Worm (Caenorhabditis elegans): ENCODE data around the gene C56G2.22.

The C56G2.22 gene

DNA sequence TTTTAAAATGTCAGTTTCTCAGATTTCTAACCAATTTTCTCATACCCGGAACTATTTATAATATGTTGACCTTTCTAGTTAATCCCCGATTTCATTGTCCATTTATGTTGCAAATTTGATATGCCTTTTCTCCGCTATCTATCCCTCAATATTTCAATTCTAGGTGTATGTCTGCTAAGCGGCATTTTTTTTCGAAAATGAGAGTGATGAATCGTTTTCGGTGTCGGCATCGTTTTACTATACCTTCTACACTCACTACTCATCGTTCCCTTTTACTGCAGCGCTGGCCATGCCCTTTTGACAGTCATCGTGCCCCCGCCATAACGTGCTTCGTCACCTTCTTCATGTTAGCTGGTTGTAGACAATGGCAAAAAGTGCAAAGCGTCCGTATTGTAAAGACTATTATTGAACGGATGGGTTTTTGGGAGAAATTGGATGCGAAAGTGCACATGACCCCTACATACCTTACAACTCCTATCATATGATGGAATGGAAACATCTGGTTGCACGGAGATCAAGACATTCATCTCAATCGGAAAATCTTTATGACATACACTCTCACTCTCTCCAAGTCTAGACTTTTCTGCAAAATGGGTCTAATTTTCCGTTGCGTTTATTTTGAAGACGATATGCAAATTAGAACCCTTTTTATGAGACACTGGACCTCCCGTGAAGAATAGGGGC, 13.1 kb downstream of the C56G2.22 start:
- no peak for TF ChIP-seq ztf-23 (GFP tag; IDR thresholded peaks at IDR 0.05)
- no peak for TF ChIP-seq med-1 (GFP tag; optimal IDR thresholded peaks at IDR 0.05; ENCODE audit: insufficient read depth)
- TF ChIP-seq klf-2 (GFP tag; conservative IDR thresholded peaks at IDR 0.05): no peak
- TF ChIP-seq ref-1 (GFP tag; conservative IDR thresholded peaks at IDR 0.05): no peak
- no peak for TF ChIP-seq tab-1 (GFP tag; IDR thresholded peaks at IDR 0.05)
- TF ChIP-seq ztf-29 (GFP tag; IDR thresholded peaks at IDR 0.05): no peak
- no peak for TF ChIP-seq cog-1 (tag; optimal IDR thresholded peaks at IDR 0.05)
- TF ChIP-seq flt-1 (GFP tag; IDR thresholded peaks at IDR 0.05): no peak
- TF ChIP-seq T22C8.4 (GFP tag; IDR thresholded peaks at IDR 0.05): no peak

DNA sequence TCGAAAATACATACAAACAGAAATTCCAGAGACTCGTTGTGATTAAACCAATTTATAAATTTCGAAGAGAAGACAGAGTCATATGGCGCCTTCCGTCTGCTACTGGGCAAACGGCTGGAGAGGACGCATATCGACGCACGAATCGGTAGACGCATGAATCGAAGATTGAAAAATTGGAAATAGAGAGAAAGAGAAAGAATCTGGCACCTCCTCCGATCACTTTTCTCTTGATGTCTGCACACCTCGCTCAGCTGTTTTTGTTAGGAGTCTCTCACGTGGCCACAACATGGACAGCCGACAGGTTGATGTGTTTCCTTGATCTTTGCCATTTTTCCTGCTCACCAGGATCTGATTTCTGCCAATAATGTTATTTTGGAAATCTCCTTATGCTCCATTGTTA, 13.9 kb downstream of the C56G2.22 start:
- no peak for TF ChIP-seq T22C8.4 (GFP tag; IDR thresholded peaks at IDR 0.05)
- no peak for TF ChIP-seq tab-1 (GFP tag; IDR thresholded peaks at IDR 0.05)
- no peak for TF ChIP-seq med-1 (GFP tag; optimal IDR thresholded peaks at IDR 0.05; ENCODE audit: insufficient read depth)
- no peak for TF ChIP-seq flt-1 (GFP tag; IDR thresholded peaks at IDR 0.05)
- no peak for TF ChIP-seq ztf-23 (GFP tag; IDR thresholded peaks at IDR 0.05)
- no peak for TF ChIP-seq cog-1 (tag; optimal IDR thresholded peaks at IDR 0.05)
- no peak for TF ChIP-seq klf-2 (GFP tag; conservative IDR thresholded peaks at IDR 0.05)

- TF ChIP-seq T22C8.4 (GFP tag; IDR thresholded peaks at IDR 0.05): no peak
- TF ChIP-seq klf-2 (GFP tag; conservative IDR thresholded peaks at IDR 0.05): no peak
- no peak for TF ChIP-seq ztf-23 (GFP tag; IDR thresholded peaks at IDR 0.05)
- TF ChIP-seq ztf-29 (GFP tag; IDR thresholded peaks at IDR 0.05): no peak
- no peak for TF ChIP-seq flt-1 (GFP tag; IDR thresholded peaks at IDR 0.05)
- TF ChIP-seq cog-1 (tag; optimal IDR thresholded peaks at IDR 0.05): no peak
- TF ChIP-seq med-1 (GFP tag; optimal IDR thresholded peaks at IDR 0.05; ENCODE audit: insufficient read depth): no peak
- TF ChIP-seq ref-1 (GFP tag; conservative IDR thresholded peaks at IDR 0.05): no peak
- TF ChIP-seq tab-1 (GFP tag; IDR thresholded peaks at IDR 0.05): no peak
Measured at ce11 chrIII:6360825-6361224, 14.6 kb downstream of the C56G2.22 start.

- no peak for TF ChIP-seq ref-1 (GFP tag; conservative IDR thresholded peaks at IDR 0.05)
- TF ChIP-seq klf-2 (GFP tag; conservative IDR thresholded peaks at IDR 0.05): no peak
Measured at ce11 chrIII:6361560-6361959, 15.3 kb downstream of the C56G2.22 start.

DNA sequence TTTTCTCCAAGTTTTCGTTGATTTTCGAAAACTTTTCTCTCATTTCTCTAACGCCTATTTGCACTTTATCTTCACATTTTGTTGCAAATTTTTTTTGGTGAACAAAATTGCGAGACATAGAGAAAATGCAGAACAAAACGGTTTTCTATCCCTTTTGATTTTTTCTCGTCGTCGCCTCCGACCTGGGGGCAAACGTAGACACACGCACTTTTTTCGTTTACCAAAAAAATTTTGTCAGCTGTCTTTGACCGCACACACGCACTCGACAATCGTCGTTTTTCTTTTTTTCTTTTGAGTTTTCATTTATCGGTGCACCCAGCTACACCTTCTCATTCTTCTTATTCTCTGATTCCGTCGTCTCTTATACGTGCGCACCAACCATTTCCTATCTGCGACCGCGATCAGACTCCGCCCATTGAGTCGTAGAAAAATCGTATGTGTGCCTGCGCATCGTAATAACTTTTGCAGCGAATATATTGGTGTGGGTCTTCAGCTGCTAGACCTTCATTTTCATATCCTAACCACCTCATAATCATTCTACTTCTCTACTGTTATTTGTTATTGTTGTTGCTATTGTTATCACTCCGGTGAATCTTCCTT, 16.2 kb downstream of the C56G2.22 start:
- TF ChIP-seq klf-2 (GFP tag; conservative IDR thresholded peaks at IDR 0.05) (no peak), ztf-29 (GFP tag; IDR thresholded peaks at IDR 0.05) (no peak), flt-1 (GFP tag; IDR thresholded peaks at IDR 0.05) (no peak)

- no peak for TF ChIP-seq ztf-23 (GFP tag; IDR thresholded peaks at IDR 0.05)
- TF ChIP-seq ref-1 (GFP tag; conservative IDR thresholded peaks at IDR 0.05): no peak
- TF ChIP-seq ztf-29 (GFP tag; IDR thresholded peaks at IDR 0.05): no peak
- no peak for TF ChIP-seq tab-1 (GFP tag; IDR thresholded peaks at IDR 0.05)
- TF ChIP-seq klf-2 (GFP tag; conservative IDR thresholded peaks at IDR 0.05): no peak
- no peak for TF ChIP-seq flt-1 (GFP tag; IDR thresholded peaks at IDR 0.05)
- TF ChIP-seq med-1 (GFP tag; optimal IDR thresholded peaks at IDR 0.05; ENCODE audit: insufficient read depth): no peak
- TF ChIP-seq T22C8.4 (GFP tag; IDR thresholded peaks at IDR 0.05): no peak
- TF ChIP-seq cog-1 (tag; optimal IDR thresholded peaks at IDR 0.05): no peak
Measured at ce11 chrIII:6364395-6364794, 18.1 kb downstream of the C56G2.22 start.

DNA sequence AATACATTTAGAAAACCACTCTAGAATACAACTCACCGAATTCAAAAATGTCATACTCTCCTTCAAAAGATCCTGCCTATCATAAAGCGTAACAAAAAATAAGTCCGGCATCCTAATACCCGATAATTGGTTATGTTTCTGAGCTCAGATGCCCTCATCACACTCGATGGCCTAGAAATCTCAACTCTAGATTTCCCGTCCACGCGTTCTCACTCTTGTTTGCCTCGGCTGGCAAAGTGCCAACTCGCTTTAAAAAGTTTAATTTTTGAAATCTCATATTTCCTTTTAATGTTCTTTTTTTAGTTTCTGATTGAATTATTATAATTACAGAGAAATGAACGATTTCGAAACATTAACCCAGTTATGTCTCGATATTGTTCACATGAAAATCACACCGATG, 21.5 kb downstream of the C56G2.22 start, which contains the start of the genes C56G2.15 and thoc-2:
C56G2.15 (minus strand) TSS at position 188 of the 400 bp plus-strand sequence.
thoc-2 (plus strand) TSS at position 331 of the 400 bp plus-strand sequence.
- TF ChIP-seq ztf-29 (GFP tag; IDR thresholded peaks at IDR 0.05): no peak
- no peak for TF ChIP-seq tab-1 (GFP tag; IDR thresholded peaks at IDR 0.05)
- no peak for TF ChIP-seq klf-2 (GFP tag; conservative IDR thresholded peaks at IDR 0.05)
- no peak for TF ChIP-seq cog-1 (tag; optimal IDR thresholded peaks at IDR 0.05)
- no peak for TF ChIP-seq med-1 (GFP tag; optimal IDR thresholded peaks at IDR 0.05; ENCODE audit: insufficient read depth)
- no peak for TF ChIP-seq ztf-23 (GFP tag; IDR thresholded peaks at IDR 0.05)
- no peak for TF ChIP-seq flt-1 (GFP tag; IDR thresholded peaks at IDR 0.05)
- no peak for TF ChIP-seq ref-1 (GFP tag; conservative IDR thresholded peaks at IDR 0.05)
- TF ChIP-seq T22C8.4 (GFP tag; IDR thresholded peaks at IDR 0.05): no peak

- TF ChIP-seq med-1 (GFP tag; optimal IDR thresholded peaks at IDR 0.05; ENCODE audit: insufficient read depth) (no peak), T22C8.4 (GFP tag; IDR thresholded peaks at IDR 0.05) (no peak), ref-1 (GFP tag; conservative IDR thresholded peaks at IDR 0.05) (no peak), klf-2 (GFP tag; conservative IDR thresholded peaks at IDR 0.05) (no peak), tab-1 (GFP tag; IDR thresholded peaks at IDR 0.05) (no peak), cog-1 (tag; optimal IDR thresholded peaks at IDR 0.05) (no peak), ztf-29 (GFP tag; IDR thresholded peaks at IDR 0.05) (no peak), flt-1 (GFP tag; IDR thresholded peaks at IDR 0.05) (no peak), ztf-23 (GFP tag; IDR thresholded peaks at IDR 0.05) (no peak)
Measured at ce11 chrIII:6368524-6368923, 22.3 kb downstream of the C56G2.22 start.

DNA sequence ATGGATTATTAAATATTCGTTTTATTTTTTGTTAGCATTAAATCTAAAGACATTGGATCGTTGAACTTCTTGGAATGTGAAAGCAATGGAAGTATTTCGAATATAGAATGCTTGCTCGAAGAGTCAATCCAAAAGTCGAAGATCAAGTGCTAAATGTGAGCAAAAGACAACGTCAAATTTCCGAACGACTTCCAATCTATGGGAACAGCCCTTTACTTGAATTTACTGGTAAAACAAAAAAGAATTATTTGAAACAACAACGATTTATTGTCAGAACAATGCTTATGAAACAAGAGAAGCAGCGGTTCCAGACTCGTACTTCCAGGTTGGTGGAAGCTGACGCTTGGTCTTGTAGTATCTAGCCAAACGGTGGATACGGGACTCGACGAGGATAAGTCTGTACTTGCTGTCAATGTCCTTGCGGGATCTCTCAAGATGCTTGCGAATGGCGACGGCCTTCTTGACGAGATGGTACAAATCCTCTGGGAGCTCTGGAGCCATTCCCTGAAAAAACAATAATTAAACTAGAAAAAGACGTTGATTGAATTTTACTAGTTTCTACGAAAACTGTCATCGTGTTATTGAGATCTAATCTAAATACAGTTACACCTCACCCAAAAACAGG, 27.7 kb downstream of the C56G2.22 start:
- no peak for TF ChIP-seq ref-1 (GFP tag; conservative IDR thresholded peaks at IDR 0.05)
- TF ChIP-seq ztf-23 (GFP tag; IDR thresholded peaks at IDR 0.05): no peak
- no peak for TF ChIP-seq tab-1 (GFP tag; IDR thresholded peaks at IDR 0.05)
- no peak for TF ChIP-seq ztf-29 (GFP tag; IDR thresholded peaks at IDR 0.05)
- TF ChIP-seq flt-1 (GFP tag; IDR thresholded peaks at IDR 0.05): no peak
- no peak for TF ChIP-seq med-1 (GFP tag; optimal IDR thresholded peaks at IDR 0.05; ENCODE audit: insufficient read depth)
- TF ChIP-seq cog-1 (tag; optimal IDR thresholded peaks at IDR 0.05): no peak

Data from whole organism, midembryonic.